Fruit fly (Drosophila melanogaster): ENCODE measurements around the gene Tat.

Gene Tat

dm6 chrX:14260863-14261262, at the start of gene Tat, which contains the start of gene CG46317:
TSS of gene Tat (plus strand) at chrX:14261223.
TSS of gene CG46317 (plus strand) at chrX:14261223.
- TF ChIP-seq Deaf1 (tag; optimal IDR thresholded peaks at IDR 0.05) (peak; percentile 52), seq (GFP tag; IDR thresholded peaks at IDR 0.05) (no peak), GATAe (GFP tag; conservative IDR thresholded peaks at IDR 0.05) (no peak), CG1233 (GFP tag; optimal IDR thresholded peaks at IDR 0.05) (no peak), nmo (GFP tag; optimal IDR thresholded peaks at IDR 0.05) (no peak), CG18599 (GFP tag; optimal IDR thresholded peaks at IDR 0.05) (no peak), dysf (GFP tag; IDR thresholded peaks at IDR 0.05) (no peak), ATbp (GFP tag; optimal IDR thresholded peaks at IDR 0.05) (no peak), Dp (GFP tag; optimal IDR thresholded peaks at IDR 0.05) (no peak), kah (GFP tag; optimal IDR thresholded peaks at IDR 0.05) (no peak), Hr51 (GFP tag; optimal IDR thresholded peaks at IDR 0.05) (no peak), CG1792 (GFP tag; optimal IDR thresholded peaks at IDR 0.05) (no peak), so (GFP tag; IDR thresholded peaks at IDR 0.05) (no peak), CG15514 (GFP tag; optimal IDR thresholded peaks at IDR 0.05) (no peak), CG13296 (GFP tag; optimal IDR thresholded peaks at IDR 0.05) (no peak), CG13894 (tag; optimal IDR thresholded peaks at IDR 0.05) (peak; percentile 95), inv (GFP tag; IDR thresholded peaks at IDR 0.05; ENCODE audit: partially characterized antibody) (no peak)

DNA sequence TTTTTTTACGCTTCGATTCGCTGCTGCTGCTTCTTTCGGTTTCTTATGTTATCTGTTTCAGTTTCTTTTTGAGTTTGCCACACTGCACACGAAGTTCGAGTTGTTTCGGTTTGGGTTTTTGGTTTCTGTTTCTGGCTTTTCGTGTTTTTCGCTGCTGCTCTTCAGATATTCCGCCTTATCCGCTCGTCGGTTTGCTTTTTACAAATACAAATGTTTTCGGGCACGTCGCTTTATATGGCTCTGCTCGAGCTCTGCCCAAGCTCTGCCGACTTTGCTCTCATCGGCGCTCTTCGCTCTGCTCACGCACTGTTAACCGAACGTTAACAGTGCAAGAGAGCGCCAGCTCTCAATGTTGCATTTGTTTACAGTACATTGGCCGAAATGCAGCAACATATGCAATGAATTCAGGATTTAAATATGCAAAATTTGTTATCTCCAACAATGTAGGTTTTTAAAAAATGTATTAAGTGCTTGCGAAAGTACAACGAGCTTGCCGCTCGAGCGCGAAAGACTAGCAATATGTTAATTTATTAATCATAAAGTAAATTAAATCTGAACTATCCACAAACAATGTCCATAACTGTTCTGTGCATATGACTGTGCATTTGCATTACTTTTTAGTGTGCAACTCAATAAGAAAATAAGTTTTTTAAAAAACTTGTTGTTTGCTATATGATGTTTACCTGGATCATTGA, 49.6 kb upstream of the Tat start:
- TF ChIP-seq Meics (GFP tag; optimal IDR thresholded peaks at IDR 0.05) = peak; percentile 3
- TF ChIP-seq CG32767 (GFP tag; IDR thresholded peaks at IDR 0.05) = no peak
- TF ChIP-seq Oli (tag; optimal IDR thresholded peaks at IDR 0.05) = peak; percentile 25
- TF ChIP-seq CG18262 (tag; optimal IDR thresholded peaks at IDR 0.05) = peak; percentile 44
- TF ChIP-seq CG33213 (GFP tag; optimal IDR thresholded peaks at IDR 0.05) = no peak
- no peak for TF ChIP-seq CG4730 (GFP tag; IDR thresholded peaks at IDR 0.05)
- TF ChIP-seq dmrt11E (tag; optimal IDR thresholded peaks at IDR 0.05) = peak; percentile 11
- TF ChIP-seq jigr1 (GFP tag; IDR thresholded peaks at IDR 0.05) = no peak
- TF ChIP-seq B-H2 (GFP tag; optimal IDR thresholded peaks at IDR 0.05) = no peak
- TF ChIP-seq CrebB (tag; optimal IDR thresholded peaks at IDR 0.05) = no peak
- TF ChIP-seq eve (GFP tag; optimal IDR thresholded peaks at IDR 0.05) = no peak
- TF ChIP-seq sens (GFP tag) = peak; percentile 39
- no peak for TF ChIP-seq CG14014 (GFP tag; IDR thresholded peaks at IDR 0.05)
- TF ChIP-seq CG7963 (GFP tag; IDR thresholded peaks at IDR 0.05; ENCODE audit: partially characterized antibody) = no peak
- TF ChIP-seq Trl (optimal IDR thresholded peaks at IDR 0.05) = peak; percentile 76 to 88
- TF ChIP-seq Trl (GFP tag; optimal IDR thresholded peaks at IDR 0.05) = no peak
- no peak for TF ChIP-seq Gsc (GFP tag; IDR thresholded peaks at IDR 0.05)
- TF ChIP-seq HLH4C (GFP tag; IDR thresholded peaks at IDR 0.05; ENCODE audit: partially characterized antibody) = no peak
- no peak for TF ChIP-seq Hmr (GFP tag; optimal IDR thresholded peaks at IDR 0.05)
- no peak for TF ChIP-seq Bdp1 (GFP tag; optimal IDR thresholded peaks at IDR 0.05)
- no peak for TF ChIP-seq CG10321 (GFP tag; IDR thresholded peaks at IDR 0.05)
- no peak for TF ChIP-seq CG1602 (GFP tag; optimal IDR thresholded peaks at IDR 0.05)
- TF ChIP-seq corto (GFP tag; optimal IDR thresholded peaks at IDR 0.05) = no peak
- TF ChIP-seq CG9437 (GFP tag; optimal IDR thresholded peaks at IDR 0.05) = peak; percentile 7
- TF ChIP-seq CG33557 (GFP tag; optimal IDR thresholded peaks at IDR 0.05) = no peak
- peak; percentile 1 for TF ChIP-seq CG18619 (GFP tag; optimal IDR thresholded peaks at IDR 0.05)
- no peak for TF ChIP-seq Six4 (GFP tag; optimal IDR thresholded peaks at IDR 0.05)
- TF ChIP-seq pb (GFP tag; optimal IDR thresholded peaks at IDR 0.05) = no peak
- no peak for TF ChIP-seq ken (GFP tag; IDR thresholded peaks at IDR 0.05)
- TF ChIP-seq Adf1 (GFP tag; IDR thresholded peaks at IDR 0.05) = peak; percentile 90
- peak; percentile 14 for TF ChIP-seq Sox100B (GFP tag; optimal IDR thresholded peaks at IDR 0.05)
- TF ChIP-seq zfh1 (GFP tag; IDR thresholded peaks at IDR 0.05) = no peak
- TF ChIP-seq CG7357 (GFP tag; IDR thresholded peaks at IDR 0.05) = no peak
- TF ChIP-seq Hr39 (optimal IDR thresholded peaks at IDR 0.05) = no peak

All from whole organism, embryonic.